Fruit fly (Drosophila melanogaster) whole organism, embryonic: ENCODE measurements around the gene Tep4.

ENCODE experiments used
- Adf1 ChIP-seq: fragments of 200-800 bp; sonication (Bioruptor generic); IDR thresholded peaks from 2 replicates; pipeline ENCODE4 v1.3.6; 2022; ENCODE audit warnings: missing biosample characterization, missing genetic modification characterization
- Atf6 ChIP-seq: fragments of 200-800 bp; sonication (Bioruptor generic); IDR thresholded peaks from 2 replicates; pipeline ENCODE4 v1.3.6; 2022; ENCODE audit warnings: missing biosample characterization, missing genetic modification characterization
- BtbVII ChIP-seq: fragments of 200-800 bp; sonication (Bioruptor generic); optimal IDR thresholded peaks from 3 replicates; lab custom pipeline; 2017; ENCODE audit warnings: missing biosample characterization, mild to moderate bottlenecking, missing genetic modification characterization
- C15 ChIP-seq: fragments of 200-800 bp; sonication (Bioruptor generic); IDR thresholded peaks from 3 replicates; pipeline ENCODE4 v1.3.6; 2022; ENCODE audit warnings: missing biosample characterization, missing genetic modification characterization
- CG10147 ChIP-seq: fragments of 200-800 bp; sonication (Bioruptor generic); optimal IDR thresholded peaks from 2 replicates; lab custom pipeline; 2019; ENCODE audit warnings: missing biosample characterization, mild to moderate bottlenecking, missing genetic modification characterization, moderate library complexity
- CG12769 ChIP-seq: fragments of 200-800 bp; sonication (Bioruptor generic); optimal IDR thresholded peaks from 2 replicates; lab custom pipeline; 2019; ENCODE audit warnings: missing biosample characterization, mild to moderate bottlenecking, missing genetic modification characterization, moderate library complexity
- CG13287 ChIP-seq: fragments of 200-800 bp; sonication (Bioruptor generic); IDR thresholded peaks from 2 replicates; pipeline ENCODE4 v1.3.6; 2022; ENCODE audit warnings: missing biosample characterization, missing genetic modification characterization; ENCODE audit not compliant: partially characterized antibody
- CG13894 ChIP-seq: fragments of 200-800 bp; sonication (Bioruptor generic); optimal IDR thresholded peaks from 3 replicates; lab custom pipeline; 2018; ENCODE audit warnings: missing biosample characterization, mild to moderate bottlenecking, missing genetic modification characterization, moderate library complexity
- CG14441 ChIP-seq: fragments of 200-800 bp; sonication (Bioruptor generic); IDR thresholded peaks from 2 replicates; pipeline ENCODE4 v1.3.6; 2022; ENCODE audit warnings: missing biosample characterization, missing genetic modification characterization
- CG15514 ChIP-seq: fragments of 200-800 bp; sonication (Bioruptor generic); optimal IDR thresholded peaks from 3 replicates; lab custom pipeline; 2017; ENCODE audit warnings: missing biosample characterization, missing genetic modification characterization, mild to moderate bottlenecking, moderate library complexity, missing genetic modification reagents
- CG2116 ChIP-seq: fragments of 200-800 bp; sonication (Bioruptor generic); optimal IDR thresholded peaks from 3 replicates; lab custom pipeline; 2018; ENCODE audit warnings: missing biosample characterization, mild to moderate bottlenecking, missing genetic modification characterization
- CG2199 ChIP-seq: fragments of 200-800 bp; sonication (Bioruptor generic); IDR thresholded peaks from 3 replicates; pipeline ENCODE4 v1.3.6; 2022; ENCODE audit warnings: missing biosample characterization, missing genetic modification characterization
- CG2875 ChIP-seq: fragments of 200-800 bp; sonication (Bioruptor generic); optimal IDR thresholded peaks from 2 replicates; lab custom pipeline; 2017; ENCODE audit warnings: missing biosample characterization, mild to moderate bottlenecking, missing genetic modification characterization, missing genetic modification reagents
- CG34224 ChIP-seq: fragments of 200-800 bp; sonication (Bioruptor generic); IDR thresholded peaks from 3 replicates; pipeline ENCODE4 v1.3.6; 2022; ENCODE audit warnings: missing biosample characterization, missing genetic modification characterization; ENCODE audit not compliant: partially characterized antibody
- CG34422 ChIP-seq: fragments of 200-800 bp; sonication (Bioruptor generic); IDR thresholded peaks from 3 replicates; pipeline ENCODE4 v1.3.6; 2022; ENCODE audit warnings: missing biosample characterization, missing genetic modification characterization
- CG42726 ChIP-seq: fragments of 200-800 bp; sonication (Bioruptor generic); IDR thresholded peaks from 2 replicates; pipeline ENCODE4 v1.3.6; 2022; ENCODE audit warnings: missing biosample characterization, missing genetic modification characterization; ENCODE audit not compliant: partially characterized antibody
- CG4360 ChIP-seq: fragments of 200-800 bp; sonication (Bioruptor generic); IDR thresholded peaks from 2 replicates; pipeline ENCODE4 v1.3.6; 2022; ENCODE audit warnings: missing biosample characterization, missing genetic modification characterization
- CG5180 ChIP-seq: fragments of 200-800 bp; sonication (Bioruptor generic); optimal IDR thresholded peaks from 3 replicates; lab custom pipeline; 2017; ENCODE audit warnings: missing biosample characterization, missing genetic modification characterization, mild to moderate bottlenecking, moderate library complexity, missing genetic modification reagents
- CG6689 ChIP-seq: fragments of 200-800 bp; sonication (Bioruptor generic); IDR thresholded peaks from 2 replicates; pipeline ENCODE4 v1.3.6; 2022; ENCODE audit warnings: missing biosample characterization, missing genetic modification characterization
- CG7271 ChIP-seq: fragments of 200-800 bp; sonication (Bioruptor generic); optimal IDR thresholded peaks from 2 replicates; lab custom pipeline; 2018; ENCODE audit warnings: missing biosample characterization, mild to moderate bottlenecking, missing genetic modification characterization, moderate library complexity
- CG7963 ChIP-seq: fragments of 200-800 bp; sonication (Bioruptor generic); IDR thresholded peaks from 3 replicates; pipeline ENCODE4 v1.3.6; 2022; ENCODE audit warnings: missing biosample characterization, missing genetic modification characterization; ENCODE audit not compliant: partially characterized antibody
- CG8924 ChIP-seq: fragments of 200-800 bp; optimal IDR thresholded peaks from 3 replicates; lab custom pipeline; 2019; ENCODE audit warnings: missing biosample characterization, mild to moderate bottlenecking, missing genetic modification characterization, moderate library complexity
- CrebB ChIP-seq: fragments of 200-800 bp; sonication (Bioruptor generic); optimal IDR thresholded peaks from 3 replicates; lab custom pipeline; 2018; ENCODE audit warnings: missing biosample characterization, mild to moderate bottlenecking, missing genetic modification characterization
- Dbx ChIP-seq: fragments of 200-800 bp; sonication (Bioruptor generic); IDR thresholded peaks from 3 replicates; pipeline ENCODE4 v1.3.6; 2022; ENCODE audit warnings: missing biosample characterization, missing genetic modification characterization
- Deaf1 ChIP-seq: fragments of 200-800 bp; optimal IDR thresholded peaks from 3 replicates; lab custom pipeline; 2019; ENCODE audit warnings: missing biosample characterization, mild to moderate bottlenecking, missing genetic modification characterization, moderate library complexity
- HmgZ ChIP-seq: fragments of 200-800 bp; sonication (Bioruptor generic); optimal IDR thresholded peaks from 2 replicates; lab custom pipeline; 2018; ENCODE audit warnings: missing biosample characterization, mild to moderate bottlenecking, missing genetic modification characterization
- Kr ChIP-seq: fragments of 200-800 bp; sonication (Bioruptor generic); optimal IDR thresholded peaks from 2 replicates; lab custom pipeline; 2017; ENCODE audit warnings: missing biosample characterization, mild to moderate bottlenecking, missing genetic modification characterization
- Nf-YB ChIP-seq: fragments of 200-800 bp; sonication (Bioruptor generic); optimal IDR thresholded peaks from 3 replicates; lab custom pipeline; 2019; ENCODE audit warnings: missing biosample characterization, mild to moderate bottlenecking, missing genetic modification characterization, moderate library complexity
- Side ChIP-seq: fragments of 200-800 bp; sonication (Bioruptor generic); optimal IDR thresholded peaks from 2 replicates; lab custom pipeline; 2016; ENCODE audit warnings: missing biosample characterization, missing genetic modification characterization
- abd-A ChIP-seq: fragments of 200-800 bp; sonication (Bioruptor generic); optimal IDR thresholded peaks from 3 replicates; lab custom pipeline; 2019; ENCODE audit warnings: missing biosample characterization, mild to moderate bottlenecking, missing genetic modification characterization, moderate library complexity
- bowl ChIP-seq: fragments of 200-800 bp; sonication (Bioruptor generic); IDR thresholded peaks from 2 replicates; pipeline ENCODE4 v1.3.6; 2022; ENCODE audit warnings: missing biosample characterization, missing genetic modification characterization
- caup ChIP-seq: fragments of 200-800 bp; sonication (Bioruptor generic); optimal IDR thresholded peaks from 3 replicates; lab custom pipeline; 2017; ENCODE audit warnings: missing biosample characterization, mild to moderate bottlenecking, missing genetic modification characterization, moderate library complexity; ENCODE audit not compliant: severe bottlenecking
- cg ChIP-seq: fragments of 200-800 bp; sonication (Bioruptor generic); optimal IDR thresholded peaks from 3 replicates; lab custom pipeline; 2019; ENCODE audit warnings: missing biosample characterization, mild to moderate bottlenecking, missing genetic modification characterization, moderate library complexity
- chinmo ChIP-seq: fragments of 200-800 bp; sonication (Bioruptor generic); IDR thresholded peaks from 4 replicates; pipeline ENCODE4 v1.3.6; 2022; ENCODE audit warnings: missing biosample characterization, missing genetic modification characterization; ENCODE audit not compliant: partially characterized antibody
- corto ChIP-seq: fragments of 200-800 bp; sonication (Bioruptor generic); optimal IDR thresholded peaks from 2 replicates; lab custom pipeline; 2016; ENCODE audit warnings: missing biosample characterization, mild to moderate bottlenecking, missing genetic modification characterization, moderate library complexity
- disco-r ChIP-seq: fragments of 200-800 bp; sonication (Bioruptor generic); optimal IDR thresholded peaks from 2 replicates; lab custom pipeline; 2016; ENCODE audit warnings: missing biosample characterization, missing genetic modification characterization
- dysf ChIP-seq: fragments of 200-800 bp; sonication (Bioruptor generic); IDR thresholded peaks from 3 replicates; pipeline ENCODE4 v1.3.6; 2022; ENCODE audit warnings: missing biosample characterization, missing genetic modification characterization
- kni ChIP-seq: fragments of 200-800 bp; sonication (Bioruptor generic); optimal IDR thresholded peaks from 3 replicates; lab custom pipeline; 2017; ENCODE audit warnings: mild to moderate bottlenecking, missing biosample characterization, missing genetic modification reagents, missing genetic modification characterization
- mirr ChIP-seq: fragments of 200-800 bp; sonication (Bioruptor generic); optimal IDR thresholded peaks from 3 replicates; lab custom pipeline; 2018; ENCODE audit warnings: missing biosample characterization, mild to moderate bottlenecking, missing genetic modification characterization
- oc ChIP-seq: fragments of 200-800 bp; sonication (Bioruptor generic); optimal IDR thresholded peaks from 2 replicates; lab custom pipeline; 2018; ENCODE audit warnings: missing biosample characterization, mild to moderate bottlenecking, missing genetic modification characterization, moderate library complexity
- otp ChIP-seq: fragments of 200-800 bp; sonication (Bioruptor generic); IDR thresholded peaks from 3 replicates; pipeline ENCODE4, ENCODE4 v1.3.6; 2022; ENCODE audit warnings: missing biosample characterization, missing genetic modification characterization
- rib ChIP-seq: fragments of 200-800 bp; sonication (Bioruptor generic); IDR thresholded peaks from 2 replicates; pipeline ENCODE4 v1.3.6; 2022; ENCODE audit warnings: missing biosample characterization, missing genetic modification characterization
- shn ChIP-seq: fragments of 200-800 bp; sonication (Bioruptor generic); optimal IDR thresholded peaks from 3 replicates; lab custom pipeline; 2016; ENCODE audit warnings: missing biosample characterization, missing genetic modification characterization
- so ChIP-seq: fragments of 200-800 bp; sonication (Bioruptor generic); IDR thresholded peaks from 3 replicates; pipeline ENCODE4 v1.3.6; 2022; ENCODE audit warnings: missing biosample characterization, missing genetic modification characterization
- sqz ChIP-seq: fragments of 200-800 bp; sonication (Bioruptor generic); optimal IDR thresholded peaks from 3 replicates; lab custom pipeline; 2018; ENCODE audit warnings: missing biosample characterization, mild to moderate bottlenecking, missing genetic modification characterization
- sug ChIP-seq: fragments of 200-800 bp; optimal IDR thresholded peaks from 2 replicates; lab custom pipeline; 2019; ENCODE audit warnings: missing biosample characterization, mild to moderate bottlenecking, missing genetic modification characterization, moderate library complexity
- vvl ChIP-seq: fragments of 200-800 bp; sonication (Bioruptor generic); IDR thresholded peaks from 2 replicates; pipeline ENCODE4 v1.3.6; 2022; ENCODE audit warnings: missing biosample characterization, missing genetic modification characterization
- zen2 ChIP-seq: fragments of 200-800 bp; sonication (Bioruptor generic); IDR thresholded peaks from 3 replicates; pipeline ENCODE4 v1.3.6; 2022; ENCODE audit warnings: missing biosample characterization, missing genetic modification characterization; ENCODE audit not compliant: partially characterized antibody

Tep4 gene

dm6 chr2L:19549412-19549811 lies 1.1 kb downstream of the Tep4 start:
- TF ChIP-seq chinmo, result peak; percentile 88; the same call in 2 of the 4 replicates
- no peak for TF ChIP-seq shn
- TF ChIP-seq CG2875 (GFP tag; lab: Kevin White, UChicago), result peak; percentile 17
- TF ChIP-seq kni (GFP tag; lab: Kevin White, UChicago), result peak; percentile 88
- TF ChIP-seq Atf6 (GFP tag; lab: Robert Waterston, UW), result peak; percentile 42; the same call in 1 of the 2 replicates
- 0 out of 2 replicates have a peak, but pooled peaks have one; percentile 6 for TF ChIP-seq CG14441
- 0 out of 2 replicates have a peak, but pooled peaks have one; percentile 37 for TF ChIP-seq CG42726 (GFP tag; lab: Robert Waterston, UW)
- peak; percentile 48 for TF ChIP-seq CrebB (tag; lab: Kevin White, UChicago)
- peak; percentile 47 for TF ChIP-seq caup (GFP tag; lab: Kevin White, UChicago)
- no peak for TF ChIP-seq CG12769 (tag; lab: Kevin White, UChicago)
- no peak for TF ChIP-seq CG7271
- peak; percentile 62 for TF ChIP-seq oc (tag; lab: Kevin White, UChicago)
- TF ChIP-seq C15, result 0 out of 3 replicates have a peak, but pooled peaks have one; percentile 36
- peak; percentile 44; the same call in 1 of the 3 replicates for TF ChIP-seq CG34422
- peak; percentile 46; the same call in 1 of the 3 replicates for TF ChIP-seq Dbx (GFP tag; lab: Robert Waterston, UW)
- no peak for TF ChIP-seq bowl (GFP tag; lab: Robert Waterston, UW)
- TF ChIP-seq dysf (GFP tag; lab: Robert Waterston, UW), result 0 out of 3 replicates have a peak, but pooled peaks have one; percentile 23
- peak; percentile 54 for TF ChIP-seq CG15514
- peak; percentile 82 for TF ChIP-seq cg (GFP tag; lab: Kevin White, UChicago)
- TF ChIP-seq CG6689 (GFP tag; lab: Robert Waterston, UW), result no peak
- peak; percentile 81 for TF ChIP-seq CG13894
- TF ChIP-seq abd-A, result peak; percentile 84
- TF ChIP-seq rib (GFP tag; lab: Robert Waterston, UW), result 0 out of 2 replicates have a peak, but pooled peaks have one; percentile 18
- peak; percentile 55; the same call in 1 of the 3 replicates for TF ChIP-seq otp (GFP tag; lab: Robert Waterston, UW)
- peak; percentile 95 for TF ChIP-seq Deaf1 (tag; lab: Kevin White, UChicago)
- no peak for TF ChIP-seq Kr (GFP tag; lab: Kevin White, UChicago)
- peak; percentile 40 for TF ChIP-seq mirr (GFP tag; lab: Kevin White, UChicago)
- TF ChIP-seq CG5180 (GFP tag; lab: Kevin White, UChicago), result peak; percentile 92
- TF ChIP-seq disco-r (GFP tag; lab: Kevin White, UChicago), result no peak
- TF ChIP-seq Adf1 (GFP tag; lab: Robert Waterston, UW), result peak; percentile 44; the same call in 1 of the 2 replicates
- TF ChIP-seq CG7963, result no peak
- peak; percentile 56 for TF ChIP-seq BtbVII (GFP tag; lab: Kevin White, UChicago)
- TF ChIP-seq CG34224 (GFP tag; lab: Robert Waterston, UW), result no peak
- peak; percentile 69; the same call in 1 of the 2 replicates for TF ChIP-seq vvl
- peak; percentile 72 for TF ChIP-seq sug (tag; lab: Kevin White, UChicago)
- TF ChIP-seq sqz (GFP tag; lab: Kevin White, UChicago), result peak; percentile 93
- TF ChIP-seq CG13287, result peak; percentile 21; the same call in 1 of the 2 replicates
- peak; percentile 49 for TF ChIP-seq Nf-YB (GFP tag; lab: Kevin White, UChicago)
- peak; percentile 50; the same call in 1 of the 3 replicates for TF ChIP-seq so (GFP tag; lab: Robert Waterston, UW)
- TF ChIP-seq CG8924, result no peak
- peak; percentile 31 for TF ChIP-seq Side (GFP tag; lab: Kevin White, UChicago)
- peak; percentile 47 for TF ChIP-seq CG4360 (GFP tag; lab: Robert Waterston, UW)
- TF ChIP-seq HmgZ, result no peak
- TF ChIP-seq corto (GFP tag; lab: Kevin White, UChicago), result peak; percentile 35
- TF ChIP-seq CG2199, result peak; percentile 61; the same call in 1 of the 3 replicates
- TF ChIP-seq CG10147 (GFP tag; lab: Kevin White, UChicago), result no peak
- peak; percentile 5 for TF ChIP-seq CG2116 (GFP tag; lab: Kevin White, UChicago)
- TF ChIP-seq zen2 (GFP tag; lab: Robert Waterston, UW), result peak; percentile 19; the same call in 1 of the 3 replicates
